Fruit fly (Drosophila melanogaster) whole organism, embryonic: ENCODE data around the gene Kah.

Experiments used
- Adf1 ChIP-seq: fragments of 200-800 bp; sonication (Bioruptor generic); IDR thresholded peaks from 2 replicates; pipeline ENCODE4 v1.3.6; 2022; ENCODE audit warnings: missing biosample characterization, missing genetic modification characterization
- CG10267 ChIP-seq: fragments of 200-800 bp; sonication (Bioruptor generic); optimal IDR thresholded peaks from 2 replicates; lab custom pipeline; 2018; ENCODE audit warnings: missing biosample characterization, mild to moderate bottlenecking, missing genetic modification characterization, moderate library complexity
- CG10979 ChIP-seq: fragments of 200-800 bp; sonication (Bioruptor generic); optimal IDR thresholded peaks from 2 replicates; lab custom pipeline; 2018; ENCODE audit warnings: missing biosample characterization, mild to moderate bottlenecking, missing genetic modification characterization, moderate library complexity
- CG1233 ChIP-seq: fragments of 200-800 bp; sonication (Bioruptor generic); optimal IDR thresholded peaks from 4 replicates; lab custom pipeline; 2018; ENCODE audit warnings: missing biosample characterization, mild to moderate bottlenecking, missing genetic modification characterization
- CG14667 ChIP-seq: fragments of 200-800 bp; sonication (Bioruptor generic); IDR thresholded peaks from 2 replicates; pipeline ENCODE4 v1.3.6; 2022; ENCODE audit warnings: missing biosample characterization, missing genetic modification characterization
- CG14710 ChIP-seq: fragments of 200-800 bp; sonication (Bioruptor generic); optimal IDR thresholded peaks from 3 replicates; lab custom pipeline; 2019; ENCODE audit warnings: missing biosample characterization, mild to moderate bottlenecking, missing genetic modification characterization, moderate library complexity
- CG17802 ChIP-seq: fragments of 200-800 bp; sonication (Bioruptor generic); optimal IDR thresholded peaks from 2 replicates; lab custom pipeline; 2018; ENCODE audit warnings: missing biosample characterization, mild to moderate bottlenecking, missing genetic modification characterization, moderate library complexity
- CG1792 ChIP-seq: fragments of 200-800 bp; sonication (Bioruptor generic); optimal IDR thresholded peaks from 2 replicates; lab custom pipeline; 2016; ENCODE audit warnings: missing biosample characterization, missing genetic modification characterization
- CG2116 ChIP-seq: fragments of 200-800 bp; sonication (Bioruptor generic); optimal IDR thresholded peaks from 3 replicates; lab custom pipeline; 2018; ENCODE audit warnings: missing biosample characterization, mild to moderate bottlenecking, missing genetic modification characterization
- CG2202 ChIP-seq: fragments of 200-800 bp; sonication (Bioruptor generic); optimal IDR thresholded peaks from 2 replicates; lab custom pipeline; 2018; ENCODE audit warnings: missing biosample characterization, mild to moderate bottlenecking, missing genetic modification characterization
- CG2889 ChIP-seq: fragments of 200-800 bp; sonication (Bioruptor generic); IDR thresholded peaks from 3 replicates; pipeline ENCODE4 v1.3.6; 2022; ENCODE audit warnings: missing biosample characterization, missing genetic modification characterization
- CG31365 ChIP-seq: fragments of 200-800 bp; sonication (Bioruptor generic); optimal IDR thresholded peaks from 2 replicates; lab custom pipeline; 2018; ENCODE audit warnings: missing biosample characterization, mild to moderate bottlenecking, missing genetic modification characterization
- CG33213 ChIP-seq: fragments of 200-800 bp; sonication (Bioruptor generic); optimal IDR thresholded peaks from 3 replicates; lab custom pipeline; 2016; ENCODE audit warnings: missing biosample characterization, missing genetic modification characterization
- CG4282 ChIP-seq: fragments of 200-800 bp; sonication (Bioruptor generic); optimal IDR thresholded peaks from 2 replicates; lab custom pipeline; 2016; ENCODE audit warnings: missing biosample characterization, missing genetic modification characterization
- CG4730 ChIP-seq: fragments of 200-800 bp; sonication (Bioruptor generic); IDR thresholded peaks from 2 replicates; pipeline ENCODE4 v1.3.6; 2022; ENCODE audit warnings: missing biosample characterization, missing genetic modification characterization
- CG4820 ChIP-seq: fragments of 200-800 bp; sonication (Bioruptor generic); optimal IDR thresholded peaks from 3 replicates; lab custom pipeline; 2016; ENCODE audit warnings: missing biosample characterization, missing genetic modification characterization
- CG4854 ChIP-seq: fragments of 200-800 bp; sonication (Bioruptor generic); optimal IDR thresholded peaks from 2 replicates; lab custom pipeline; 2016; ENCODE audit warnings: missing biosample characterization, missing genetic modification characterization, inconsistent platforms
- CG8478 ChIP-seq: fragments of >200 bp; optimal IDR thresholded peaks from 2 replicates; lab custom pipeline; 2018
- CTCF ChIP-seq: fragments of 200-800 bp; sonication (Bioruptor generic); optimal IDR thresholded peaks from 2 replicates; lab custom pipeline; 2017; ENCODE audit warnings: missing biosample characterization, mild to moderate bottlenecking, missing genetic modification characterization, moderate library complexity
- Dip2 ChIP-seq: fragments of 200-800 bp; sonication (Bioruptor generic); IDR thresholded peaks from 2 replicates; pipeline ENCODE4 v1.3.6; 2022; ENCODE audit warnings: missing biosample characterization, missing genetic modification characterization
- Doc2 ChIP-seq: fragments of 200-800 bp; sonication (Bioruptor generic); IDR thresholded peaks from 2 replicates; pipeline ENCODE4 v1.3.6; 2022; ENCODE audit warnings: missing biosample characterization, missing genetic modification characterization
- Fer1 ChIP-seq: fragments of 200-800 bp; sonication (Bioruptor generic); optimal IDR thresholded peaks from 2 replicates; lab custom pipeline; 2017; ENCODE audit warnings: missing biosample characterization, mild to moderate bottlenecking, missing genetic modification characterization
- Jarid2 ChIP-seq: fragments of 200-800 bp; sonication (Bioruptor generic); optimal IDR thresholded peaks from 3 replicates; lab custom pipeline; 2017; ENCODE audit warnings: mild to moderate bottlenecking, missing biosample characterization, missing genetic modification reagents, missing genetic modification characterization
- Lim3 ChIP-seq: fragments of 200-800 bp; sonication (Bioruptor generic); IDR thresholded peaks from 2 replicates; pipeline ENCODE4 v1.3.6; 2022; ENCODE audit warnings: missing biosample characterization, missing genetic modification characterization
- Sry-β ChIP-seq: fragments of 200-800 bp; sonication (Bioruptor generic); optimal IDR thresholded peaks from 2 replicates; lab custom pipeline; 2018; ENCODE audit warnings: missing biosample characterization, mild to moderate bottlenecking, missing genetic modification characterization, moderate library complexity
- Stat92E ChIP-seq, 3 experiments: fragments of >200 bp in 2 of 3; fragments of 200-800 bp in 1 of 3; sonication (Bioruptor generic) in 1 of 3; optimal IDR thresholded peaks; 2 replicates each; lab custom pipeline; 2017 to 2019; ENCODE audit warnings: missing biosample characterization in 3 of 3, missing genetic modification characterization in 3 of 3, mild to moderate bottlenecking in 1 of 3, moderate library complexity in 1 of 3
- az2 ChIP-seq: fragments of 200-800 bp; sonication (Bioruptor generic); optimal IDR thresholded peaks from 3 replicates; lab custom pipeline; 2016; ENCODE audit warnings: missing biosample characterization, missing genetic modification characterization
- bbx ChIP-seq: fragments of 200-800 bp; sonication (Bioruptor generic); IDR thresholded peaks from 2 replicates; pipeline ENCODE4 v1.3.6; 2022; ENCODE audit warnings: missing biosample characterization, missing genetic modification characterization; ENCODE audit not compliant: partially characterized antibody
- chinmo ChIP-seq: fragments of 200-800 bp; sonication (Bioruptor generic); IDR thresholded peaks from 4 replicates; pipeline ENCODE4 v1.3.6; 2022; ENCODE audit warnings: missing biosample characterization, missing genetic modification characterization; ENCODE audit not compliant: partially characterized antibody
- her ChIP-seq: fragments of 200-800 bp; sonication (Bioruptor generic); optimal IDR thresholded peaks from 2 replicates; lab custom pipeline; 2016; ENCODE audit warnings: missing biosample characterization, missing genetic modification characterization
- inv ChIP-seq: fragments of 200-800 bp; sonication (Bioruptor generic); IDR thresholded peaks from 2 replicates; pipeline ENCODE4 v1.3.6; 2022; ENCODE audit warnings: missing biosample characterization, missing genetic modification characterization; ENCODE audit not compliant: partially characterized antibody
- jing ChIP-seq: fragments of 200-800 bp; sonication (Bioruptor generic); optimal IDR thresholded peaks from 2 replicates; lab custom pipeline; 2018; ENCODE audit warnings: missing biosample characterization, mild to moderate bottlenecking, missing genetic modification characterization
- kah ChIP-seq: fragments of 200-800 bp; sonication (Bioruptor generic); optimal IDR thresholded peaks from 2 replicates; lab custom pipeline; 2018; ENCODE audit warnings: missing biosample characterization, mild to moderate bottlenecking, missing genetic modification characterization
- oc ChIP-seq: fragments of 200-800 bp; sonication (Bioruptor generic); optimal IDR thresholded peaks from 2 replicates; lab custom pipeline; 2018; ENCODE audit warnings: missing biosample characterization, mild to moderate bottlenecking, missing genetic modification characterization, moderate library complexity
- pfk ChIP-seq: fragments of 200-800 bp; sonication (Bioruptor generic); optimal IDR thresholded peaks from 2 replicates; lab custom pipeline; 2018; ENCODE audit warnings: missing biosample characterization, mild to moderate bottlenecking, missing genetic modification characterization, moderate library complexity
- row ChIP-seq: fragments of 200-800 bp; sonication (Bioruptor generic); IDR thresholded peaks from 3 replicates; pipeline ENCODE4 v1.3.6; 2022; ENCODE audit warnings: missing biosample characterization, missing genetic modification characterization
- shn ChIP-seq: fragments of 200-800 bp; sonication (Bioruptor generic); optimal IDR thresholded peaks from 3 replicates; lab custom pipeline; 2016; ENCODE audit warnings: missing biosample characterization, missing genetic modification characterization
- slou ChIP-seq: fragments of 200-800 bp; sonication (Bioruptor generic); optimal IDR thresholded peaks from 3 replicates; lab custom pipeline; 2016; ENCODE audit warnings: missing biosample characterization, missing genetic modification characterization
- slp2 ChIP-seq: fragments of 200-800 bp; sonication (Bioruptor generic); optimal IDR thresholded peaks from 2 replicates; lab custom pipeline; 2016; ENCODE audit warnings: missing biosample characterization, missing genetic modification characterization
- sna ChIP-seq: fragments of 200-800 bp; sonication (Bioruptor generic); IDR thresholded peaks from 2 replicates; pipeline ENCODE4 v1.3.6; 2022; ENCODE audit warnings: missing biosample characterization, missing genetic modification characterization; ENCODE audit not compliant: partially characterized antibody
- sr ChIP-seq: fragments of 200-800 bp; sonication (Bioruptor generic); IDR thresholded peaks from 3 replicates; pipeline ENCODE4 v1.3.6; 2022; ENCODE audit warnings: missing biosample characterization, missing genetic modification characterization
- sug ChIP-seq: fragments of 200-800 bp; optimal IDR thresholded peaks from 2 replicates; lab custom pipeline; 2019; ENCODE audit warnings: missing biosample characterization, mild to moderate bottlenecking, missing genetic modification characterization, moderate library complexity
- tna ChIP-seq: fragments of 200-800 bp; sonication (Bioruptor generic); IDR thresholded peaks from 2 replicates; pipeline ENCODE4 v1.3.6; 2022; ENCODE audit warnings: missing biosample characterization, missing genetic modification characterization; ENCODE audit not compliant: partially characterized antibody
- tup ChIP-seq: fragments of 200-800 bp; sonication (Bioruptor generic); optimal IDR thresholded peaks from 2 replicates; lab custom pipeline; 2016; ENCODE audit warnings: missing biosample characterization, mild to moderate bottlenecking, missing genetic modification characterization, moderate library complexity
- wdn ChIP-seq: fragments of 200-800 bp; sonication (Bioruptor generic); IDR thresholded peaks from 2 replicates; pipeline ENCODE4 v1.3.6; 2022; ENCODE audit warnings: missing biosample characterization, missing genetic modification characterization

The Kah gene

dm6 chr3L:634319-635015 lies 45.4 kb upstream of the Kah start (continued):
- TF ChIP-seq slp2 (GFP tag; lab: Kevin White, UChicago) (peak; percentile 89), CG4730 (GFP tag; lab: Robert Waterston, UW) (peak; percentile 86)

DNA sequence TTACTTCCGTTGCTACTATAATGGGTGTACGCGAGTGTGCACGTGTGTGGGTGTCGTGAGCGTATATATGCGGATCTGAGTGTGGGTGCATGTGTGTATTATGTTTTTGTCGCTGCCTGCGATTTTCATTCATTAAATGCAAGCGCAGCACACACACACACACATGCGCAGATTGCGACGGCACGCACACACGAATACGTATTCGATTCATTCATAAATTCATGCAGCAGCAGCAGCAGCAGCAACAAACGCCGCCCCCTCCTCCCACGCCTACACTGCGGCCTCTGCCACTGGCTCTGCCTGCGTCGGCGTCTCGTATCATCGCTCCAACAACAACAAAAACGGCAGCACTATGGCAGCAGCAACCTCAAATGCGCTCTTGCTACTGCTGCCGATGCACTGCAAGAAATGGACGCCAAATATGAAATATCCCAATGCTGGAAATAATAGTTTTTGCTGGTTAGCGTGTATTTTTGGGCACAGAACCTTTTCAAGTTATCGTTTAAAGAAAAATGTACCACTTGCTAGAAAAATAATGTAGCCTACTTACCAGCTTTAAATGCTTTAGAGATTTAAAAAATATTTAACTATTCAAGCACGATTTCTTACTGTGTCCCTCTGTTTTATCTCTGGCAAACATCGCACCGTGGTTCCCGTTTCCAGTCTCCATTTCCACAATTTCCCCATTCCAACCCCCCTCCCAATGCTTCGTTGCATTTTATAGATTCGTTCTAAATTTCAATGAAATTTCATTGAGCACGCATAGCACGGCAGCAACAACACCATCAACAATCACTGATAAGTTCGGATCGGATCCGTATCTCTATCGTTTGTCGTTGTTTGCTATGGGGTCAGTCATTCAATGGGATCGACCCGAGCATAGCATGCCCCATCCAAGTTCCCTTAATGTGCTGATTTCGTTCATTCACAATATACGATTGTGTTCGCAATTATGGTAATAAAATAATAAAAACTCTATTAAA lies 44.5 kb upstream of the Kah start:
- TF ChIP-seq CG10979: peak; percentile 93
- peak; percentile 92 for TF ChIP-seq oc (tag; lab: Kevin White, UChicago)
- no peak for TF ChIP-seq pfk
- peak; percentile 58; the same call in 1 of the 2 replicates for TF ChIP-seq Lim3 (GFP tag; lab: Robert Waterston, UW)
- peak; percentile 86 for TF ChIP-seq CG14710
- peak; percentile 25 for TF ChIP-seq Sry-β
- TF ChIP-seq CG17802 (tag; lab: Kevin White, UChicago): peak; percentile 63
- TF ChIP-seq CTCF (GFP tag; lab: Kevin White, UChicago): peak; percentile 55
- peak; percentile 42 for TF ChIP-seq sug
- TF ChIP-seq chinmo (GFP tag; lab: Robert Waterston, UW): peak; percentile 74; the same call in 2 of the 4 replicates
- peak; percentile 31 for TF ChIP-seq CG31365
- no peak for TF ChIP-seq Dip2 (GFP tag; lab: Robert Waterston, UW)
- peak; percentile 81 for TF ChIP-seq CG10267 (tag; lab: Kevin White, UChicago)
- TF ChIP-seq tna: no peak
- TF ChIP-seq CG8478 (lab: Kevin White, UChicago): peak; percentile 40
- TF ChIP-seq CG33213 (GFP tag; lab: Kevin White, UChicago): peak; percentile 72
- TF ChIP-seq sr: peak; percentile 92; the same call in 2 of the 3 replicates
- TF ChIP-seq inv (GFP tag; lab: Robert Waterston, UW): no peak
- TF ChIP-seq wdn (GFP tag; lab: Robert Waterston, UW): 0 out of 2 replicates have a peak, but pooled peaks have one; percentile 5
- peak; percentile 75 for TF ChIP-seq CG1792 (GFP tag; lab: Kevin White, UChicago)
- peak; percentile 29 for TF ChIP-seq Jarid2
- peak; percentile 12 for TF ChIP-seq CG4282 (GFP tag; lab: Kevin White, UChicago)
- TF ChIP-seq Stat92E (GFP tag; optimal IDR thresholded peaks at IDR 0.05; lab: Kevin White, UChicago): peak in 1 of 3 experiments; percentile 66
- TF ChIP-seq jing (GFP tag; lab: Kevin White, UChicago): peak; percentile 86
- TF ChIP-seq CG4820 (GFP tag; lab: Kevin White, UChicago): peak; percentile 90
- TF ChIP-seq CG2202: peak; percentile 86
- TF ChIP-seq CG4854 (GFP tag; lab: Kevin White, UChicago): peak; percentile 44
- TF ChIP-seq Adf1: peak; percentile 83
- no peak for TF ChIP-seq sna
- no peak for TF ChIP-seq Doc2 (GFP tag; lab: Robert Waterston, UW)
- peak; percentile 71 for TF ChIP-seq her (GFP tag; lab: Kevin White, UChicago)
- TF ChIP-seq az2 (GFP tag; lab: Kevin White, UChicago): peak; percentile 87
- TF ChIP-seq tup (GFP tag; lab: Kevin White, UChicago): peak; percentile 24
- TF ChIP-seq kah (GFP tag; lab: Kevin White, UChicago): peak; percentile 75
- no peak; the same call in 2 of the 3 replicates for TF ChIP-seq CG2889 (GFP tag; lab: Robert Waterston, UW)
- peak; percentile 71 for TF ChIP-seq CG1233
- peak; percentile 2 for TF ChIP-seq Fer1 (GFP tag; lab: Kevin White, UChicago)
- no peak for TF ChIP-seq bbx (GFP tag; lab: Robert Waterston, UW)
- TF ChIP-seq slou (GFP tag; lab: Kevin White, UChicago): peak; percentile 21
- peak; percentile 64 for TF ChIP-seq CG14667 (GFP tag; lab: Robert Waterston, UW)
- TF ChIP-seq shn (GFP tag; lab: Kevin White, UChicago): peak; percentile 87
- peak; percentile 29 for TF ChIP-seq CG2116 (GFP tag; lab: Kevin White, UChicago)
- TF ChIP-seq row (GFP tag; lab: Robert Waterston, UW): peak; percentile 89
